5 worm cellular contexts compared by ENCODE assay signal in the genomic region with DNA sequence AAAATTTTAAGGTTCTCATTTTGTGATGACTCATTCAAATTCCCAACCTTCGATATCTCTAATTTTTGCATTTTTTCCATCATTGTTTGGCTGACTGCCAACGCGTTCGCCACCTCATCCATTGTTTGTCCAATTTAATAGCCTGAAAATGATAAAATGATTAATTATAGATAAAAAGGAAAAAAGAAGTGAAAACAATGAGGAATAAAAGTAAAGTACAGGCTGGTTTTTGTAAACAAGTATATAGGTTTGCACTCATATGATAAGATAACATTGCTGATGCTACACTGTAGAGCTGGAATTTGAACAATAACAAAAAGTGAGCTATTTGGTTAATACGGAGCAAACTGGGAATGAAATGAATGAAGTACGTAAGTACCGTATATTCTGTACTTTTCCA.
TF ChIP-seq lines count a peak whose summit lies in the region.

A gene (minus strand): TSS at position 149 of the 400 bp plus-strand sequence.

TF ChIP-seq in whole organism, L1 larva, 84 proteins besides CTCF, POLR2A, EP300 and RAD21:
- TF ChIP-seq elt-2 (tag; optimal IDR thresholded peaks at IDR 0.05; lab: Kevin White, UChicago) = peak; percentile 6
- no peak for TF ChIP-seq sup-37 (GFP tag; optimal IDR thresholded peaks at IDR 0.05; lab: Kevin White, UChicago)

TF ChIP-seq in whole organism, L2 larva, 48 proteins besides CTCF, POLR2A, EP300 and RAD21:
- TF ChIP-seq unc-62 (GFP tag; optimal IDR thresholded peaks at IDR 0.05; lab: Kevin White, UChicago) (no peak), elt-1 (tag; optimal IDR thresholded peaks at IDR 0.05; lab: Kevin White, UChicago) (no peak), ztf-4 (tag; optimal IDR thresholded peaks at IDR 0.05; lab: Kevin White, UChicago) (no peak), fos-1 (tag; optimal IDR thresholded peaks at IDR 0.05; lab: Kevin White, UChicago) (peak; percentile 5)

TF ChIP-seq in whole organism, L3 larva, 47 proteins besides CTCF, POLR2A, EP300 and RAD21:
- TF ChIP-seq ztf-11 (tag; optimal IDR thresholded peaks at IDR 0.05; lab: Kevin White, UChicago) = no peak
- TF ChIP-seq R02D3.7 (tag; optimal IDR thresholded peaks at IDR 0.05; lab: Kevin White, UChicago) = no peak
- peak; percentile 42 for TF ChIP-seq jun-1 (tag; optimal IDR thresholded peaks at IDR 0.05; lab: Kevin White, UChicago)
- TF ChIP-seq pha-4 (tag; optimal IDR thresholded peaks at IDR 0.05; lab: Kevin White, UChicago) = peak; percentile 65
- TF ChIP-seq ceh-82 (tag; optimal IDR thresholded peaks at IDR 0.05; lab: Kevin White, UChicago) = no peak
- TF ChIP-seq elt-2 (tag; optimal IDR thresholded peaks at IDR 0.05; lab: Kevin White, UChicago) = peak; percentile 59
- TF ChIP-seq nhr-67 (tag; optimal IDR thresholded peaks at IDR 0.05; lab: Kevin White, UChicago) = no peak
- peak; percentile 92 for TF ChIP-seq pqm-1 (tag; optimal IDR thresholded peaks at IDR 0.05; lab: Kevin White, UChicago)
- TF ChIP-seq ceh-16 (tag; optimal IDR thresholded peaks at IDR 0.05; lab: Kevin White, UChicago) = no peak
- TF ChIP-seq nhr-77 (tag; optimal IDR thresholded peaks at IDR 0.05; lab: Kevin White, UChicago) = no peak
TF ChIP-seq in whole organism, L3 larva: peak in this region for 4.

TF ChIP-seq in whole organism, L4 larva, 104 proteins besides CTCF, POLR2A, EP300 and RAD21 (continues in another document):
- TF ChIP-seq Y5F2A.4 (GFP tag; optimal IDR thresholded peaks at IDR 0.05; lab: Kevin White, UChicago) (no peak), nhr-111 (GFP tag; optimal IDR thresholded peaks at IDR 0.05; lab: Kevin White, UChicago) (no peak), sdz-12 (GFP tag; optimal IDR thresholded peaks at IDR 0.05; lab: Kevin White, UChicago) (no peak), Y48G9A.11 (GFP tag; IDR thresholded peaks at IDR 0.05; lab: Robert Waterston, UW) (no peak), mxl-3 (GFP tag; optimal IDR thresholded peaks at IDR 0.05; lab: Kevin White, UChicago) (no peak), ztf-7 (tag; optimal IDR thresholded peaks at IDR 0.05; lab: Kevin White, UChicago) (no peak), daf-12 (tag; optimal IDR thresholded peaks at IDR 0.05; lab: Kevin White, UChicago) (no peak), hlh-11 (tag; optimal IDR thresholded peaks at IDR 0.05; lab: Kevin White, UChicago) (peak; percentile 14), duxl-1 (tag; optimal IDR thresholded peaks at IDR 0.05; lab: Kevin White, UChicago; ENCODE audit: poor library complexity) (no peak), lin-39 (tag; optimal IDR thresholded peaks at IDR 0.05; lab: Kevin White, UChicago) (no peak), attf-4 (tag; optimal IDR thresholded peaks at IDR 0.05; lab: Kevin White, UChicago) (no peak), zfp-2 (tag; optimal IDR thresholded peaks at IDR 0.05; lab: Kevin White, UChicago) (no peak), pha-4 (GFP tag; IDR thresholded peaks at IDR 0.05; lab: Robert Waterston, UW) (no peak), pha-4 (tag; optimal IDR thresholded peaks at IDR 0.05; lab: Kevin White, UChicago) (no peak), zip-11 (GFP tag; IDR thresholded peaks at IDR 0.05; lab: Robert Waterston, UW) (no peak), nhr-41 (GFP tag; IDR thresholded peaks at IDR 0.05; lab: Robert Waterston, UW) (no peak), fkh-10 (GFP tag; optimal IDR thresholded peaks at IDR 0.05; lab: Kevin White, UChicago) (no peak), F10B5.3 (tag; optimal IDR thresholded peaks at IDR 0.05; lab: Kevin White, UChicago) (no peak), nhr-6 (tag; optimal IDR thresholded peaks at IDR 0.05; lab: Kevin White, UChicago) (no peak), mes-2 (tag; optimal IDR thresholded peaks at IDR 0.05; lab: Kevin White, UChicago; ENCODE audit: poor library complexity, severe bottlenecking) (no peak), ceh-20 (GFP tag; IDR thresholded peaks at IDR 0.05; lab: Robert Waterston, UW) (no peak), unc-62 (GFP tag; optimal IDR thresholded peaks at IDR 0.05 in 1 of 2; lab: Kevin White, UChicago) (no peak), unc-62 (tag; optimal IDR thresholded peaks at IDR 0.05; lab: Kevin White, UChicago) (no peak), spr-1 (tag; optimal IDR thresholded peaks at IDR 0.05; lab: Kevin White, UChicago) (no peak), tag-97 (GFP tag; IDR thresholded peaks at IDR 0.05; lab: Robert Waterston, UW) (no peak), F37D6.2 (tag; optimal IDR thresholded peaks at IDR 0.05; lab: Kevin White, UChicago) (no peak), skn-1 (tag; optimal IDR thresholded peaks at IDR 0.05; lab: Kevin White, UChicago) (no peak), pqm-1 (tag; optimal IDR thresholded peaks at IDR 0.05; lab: Kevin White, UChicago) (peak; percentile 4), unc-130 (GFP tag; optimal IDR thresholded peaks at IDR 0.05; lab: Kevin White, UChicago) (no peak), mep-1 (tag; optimal IDR thresholded peaks at IDR 0.05; lab: Kevin White, UChicago) (no peak), nhr-10 (tag; optimal IDR thresholded peaks at IDR 0.05; lab: Kevin White, UChicago) (no peak), mdl-1 (tag; optimal IDR thresholded peaks at IDR 0.05; lab: Kevin White, UChicago) (no peak), rbr-2 (tag; optimal IDR thresholded peaks at IDR 0.05; lab: Kevin White, UChicago) (no peak), ama-1 (optimal IDR thresholded peaks at IDR 0.05; lab: Kevin White, UChicago) (no peak), daf-16 (GFP tag; optimal IDR thresholded peaks at IDR 0.05; lab: Kevin White, UChicago) (no peak), daf-16 (tag; optimal IDR thresholded peaks at IDR 0.05; lab: Kevin White, UChicago) (peak; percentile 99), lin-15B (tag; optimal IDR thresholded peaks at IDR 0.05; lab: Kevin White, UChicago) (no peak), set-16 (GFP tag; IDR thresholded peaks at IDR 0.05; lab: Robert Waterston, UW) (no peak)

TF ChIP-seq in whole organism, late embryonic, 69 proteins besides CTCF, POLR2A, EP300 and RAD21:
- TF ChIP-seq unc-55 (GFP tag; optimal IDR thresholded peaks at IDR 0.05; lab: Kevin White, UChicago) (no peak), syd-9 (tag; optimal IDR thresholded peaks at IDR 0.05; lab: Kevin White, UChicago) (no peak), ceh-30 (tag; optimal IDR thresholded peaks at IDR 0.05; lab: Kevin White, UChicago) (no peak), pha-4 (tag; optimal IDR thresholded peaks at IDR 0.05; lab: Kevin White, UChicago) (no peak), elt-2 (tag; optimal IDR thresholded peaks at IDR 0.05; lab: Kevin White, UChicago) (peak; percentile 16), pqm-1 (tag; optimal IDR thresholded peaks at IDR 0.05; lab: Kevin White, UChicago) (no peak)
